Fruit fly (Drosophila melanogaster) whole organism, embryonic: ENCODE data around the gene H.

Source experiments
- CG10147 ChIP-seq: fragments of 200-800 bp; sonication (Bioruptor generic); optimal IDR thresholded peaks from 2 replicates; lab custom pipeline; 2019; ENCODE audit warnings: missing biosample characterization, mild to moderate bottlenecking, missing genetic modification characterization, moderate library complexity
- CG10321 ChIP-seq: fragments of 200-800 bp; sonication (Bioruptor generic); IDR thresholded peaks from 2 replicates; pipeline ENCODE4 v1.3.6; 2022; ENCODE audit warnings: missing biosample characterization, missing genetic modification characterization
- CG10366 ChIP-seq: fragments of 200-800 bp; sonication (Bioruptor generic); IDR thresholded peaks from 2 replicates; pipeline ENCODE4 v1.3.6; 2022; ENCODE audit warnings: missing biosample characterization, missing genetic modification characterization
- CG10431 ChIP-seq: fragments of 200-800 bp; sonication (Bioruptor generic); optimal IDR thresholded peaks from 3 replicates; lab custom pipeline; 2018; ENCODE audit warnings: missing biosample characterization, mild to moderate bottlenecking, missing genetic modification characterization
- CG10543 ChIP-seq: fragments of 200-800 bp; sonication (Bioruptor generic); optimal IDR thresholded peaks from 3 replicates; lab custom pipeline; 2017; ENCODE audit warnings: missing biosample characterization, mild to moderate bottlenecking, missing genetic modification characterization, moderate library complexity
- CG11695 ChIP-seq: fragments of 200-800 bp; sonication (Bioruptor generic); IDR thresholded peaks from 3 replicates; pipeline ENCODE4 v1.3.6; 2022; ENCODE audit warnings: missing biosample characterization, missing genetic modification characterization
- CG13123 ChIP-seq: fragments of 200-800 bp; sonication (Bioruptor generic); optimal IDR thresholded peaks from 2 replicates; lab custom pipeline; 2016; ENCODE audit warnings: missing biosample characterization, missing genetic modification characterization
- CG15514 ChIP-seq: fragments of 200-800 bp; sonication (Bioruptor generic); optimal IDR thresholded peaks from 3 replicates; lab custom pipeline; 2017; ENCODE audit warnings: missing biosample characterization, missing genetic modification characterization, mild to moderate bottlenecking, moderate library complexity, missing genetic modification reagents
- CG30020 ChIP-seq: fragments of 200-800 bp; optimal IDR thresholded peaks from 2 replicates; lab custom pipeline; 2019; ENCODE audit warnings: missing biosample characterization, mild to moderate bottlenecking, missing genetic modification characterization, moderate library complexity
- CG33557 ChIP-seq: fragments of 200-800 bp; sonication (Bioruptor generic); optimal IDR thresholded peaks from 2 replicates; lab custom pipeline; 2019; ENCODE audit warnings: missing biosample characterization, mild to moderate bottlenecking, missing genetic modification characterization, moderate library complexity
- CG3847 ChIP-seq: fragments of 200-800 bp; sonication (Bioruptor generic); IDR thresholded peaks from 2 replicates; pipeline ENCODE4 v1.3.6; 2022; ENCODE audit warnings: missing biosample characterization, missing genetic modification characterization
- CG4328 ChIP-seq: fragments of 200-800 bp; sonication (Bioruptor generic); optimal IDR thresholded peaks from 3 replicates; lab custom pipeline; 2017; ENCODE audit warnings: missing biosample characterization, missing genetic modification reagents, missing genetic modification characterization
- CG6175 ChIP-seq: fragments of 200-800 bp; sonication (Bioruptor generic); IDR thresholded peaks from 3 replicates; pipeline ENCODE4 v1.3.6; 2022; ENCODE audit warnings: missing biosample characterization, missing genetic modification characterization
- CG7271 ChIP-seq: fragments of 200-800 bp; sonication (Bioruptor generic); optimal IDR thresholded peaks from 2 replicates; lab custom pipeline; 2018; ENCODE audit warnings: missing biosample characterization, mild to moderate bottlenecking, missing genetic modification characterization, moderate library complexity
- CG7357 ChIP-seq: fragments of 200-800 bp; sonication (Bioruptor generic); IDR thresholded peaks from 3 replicates; pipeline ENCODE4 v1.3.6; 2022; ENCODE audit warnings: missing biosample characterization, missing genetic modification characterization
- CG7928 ChIP-seq: fragments of 200-800 bp; sonication (Bioruptor generic); optimal IDR thresholded peaks from 2 replicates; lab custom pipeline; 2017; ENCODE audit warnings: missing biosample characterization, mild to moderate bottlenecking, missing genetic modification characterization
- CG7987 ChIP-seq: fragments of 200-800 bp; sonication (Bioruptor generic); optimal IDR thresholded peaks from 2 replicates; lab custom pipeline; 2018; ENCODE audit warnings: missing biosample characterization, mild to moderate bottlenecking, missing genetic modification characterization, moderate library complexity
- CG8089 ChIP-seq: fragments of 200-800 bp; sonication (Bioruptor generic); optimal IDR thresholded peaks from 3 replicates; lab custom pipeline; 2016; ENCODE audit warnings: missing biosample characterization, missing genetic modification characterization
- CG9932 ChIP-seq: fragments of 200-800 bp; sonication (Bioruptor generic); IDR thresholded peaks from 2 replicates; pipeline ENCODE4 v1.3.6; 2022; ENCODE audit warnings: missing biosample characterization, missing genetic modification characterization
- Camta ChIP-seq: fragments of 200-800 bp; sonication (Bioruptor generic); optimal IDR thresholded peaks from 2 replicates; lab custom pipeline; 2016; ENCODE audit warnings: missing biosample characterization, missing genetic modification characterization
- CoRest ChIP-seq: fragments of 200-800 bp; sonication (Bioruptor generic); optimal IDR thresholded peaks from 3 replicates; lab custom pipeline; 2018; ENCODE audit warnings: missing biosample characterization, mild to moderate bottlenecking, missing genetic modification characterization, moderate library complexity
- Deaf1 ChIP-seq: fragments of 200-800 bp; optimal IDR thresholded peaks from 3 replicates; lab custom pipeline; 2019; ENCODE audit warnings: missing biosample characterization, mild to moderate bottlenecking, missing genetic modification characterization, moderate library complexity
- E2f1 ChIP-seq: fragments of 200-800 bp; sonication (Bioruptor generic); IDR thresholded peaks from 2 replicates; pipeline ENCODE4 v1.3.6; 2022; ENCODE audit warnings: missing biosample characterization, missing genetic modification characterization
- Hsf ChIP-seq: fragments of 200-800 bp; sonication (Bioruptor generic); optimal IDR thresholded peaks from 3 replicates; lab custom pipeline; 2016; ENCODE audit warnings: missing biosample characterization, missing genetic modification characterization
- Lim3 ChIP-seq: fragments of 200-800 bp; sonication (Bioruptor generic); IDR thresholded peaks from 2 replicates; pipeline ENCODE4 v1.3.6; 2022; ENCODE audit warnings: missing biosample characterization, missing genetic modification characterization
- MBD-R2 ChIP-seq: fragments of 200-800 bp; sonication (Bioruptor generic); IDR thresholded peaks from 2 replicates; pipeline ENCODE4 v1.3.6; 2022; ENCODE audit warnings: missing biosample characterization, missing genetic modification characterization
- MESR4 ChIP-seq: fragments of 200-800 bp; sonication (Bioruptor generic); optimal IDR thresholded peaks from 2 replicates; lab custom pipeline; 2018; ENCODE audit warnings: missing biosample characterization, mild to moderate bottlenecking, missing genetic modification characterization, moderate library complexity
- Med ChIP-seq: fragments of 200-800 bp; sonication (Bioruptor generic); peaks from one replicate; lab custom pipeline; 2016; ENCODE audit warnings: missing biosample characterization, missing genetic modification characterization, mild to moderate bottlenecking, inconsistent platforms, moderate library complexity
- Sry-β ChIP-seq: fragments of 200-800 bp; sonication (Bioruptor generic); optimal IDR thresholded peaks from 2 replicates; lab custom pipeline; 2018; ENCODE audit warnings: missing biosample characterization, mild to moderate bottlenecking, missing genetic modification characterization, moderate library complexity
- Xrp1 ChIP-seq: fragments of 200-800 bp; sonication (Bioruptor generic); IDR thresholded peaks from 2 replicates; pipeline ENCODE4 v1.3.6; 2022; ENCODE audit warnings: missing biosample characterization, missing genetic modification characterization
- ara ChIP-seq: fragments of 200-800 bp; sonication (Bioruptor generic); IDR thresholded peaks from 2 replicates; pipeline ENCODE4 v1.3.6; 2022; ENCODE audit warnings: missing biosample characterization, missing genetic modification characterization
- bbx ChIP-seq: fragments of 200-800 bp; sonication (Bioruptor generic); IDR thresholded peaks from 2 replicates; pipeline ENCODE4 v1.3.6; 2022; ENCODE audit warnings: missing biosample characterization, missing genetic modification characterization; ENCODE audit not compliant: partially characterized antibody
- bigmax ChIP-seq: fragments of 200-800 bp; sonication (Bioruptor generic); optimal IDR thresholded peaks from 2 replicates; lab custom pipeline; 2018; ENCODE audit warnings: missing biosample characterization, mild to moderate bottlenecking, missing genetic modification characterization
- dati ChIP-seq: fragments of 200-800 bp; sonication (Bioruptor generic); IDR thresholded peaks from 2 replicates; pipeline ENCODE4 v1.3.6; 2022; ENCODE audit warnings: missing biosample characterization, missing genetic modification characterization
- exex ChIP-seq: fragments of 200-800 bp; sonication (Bioruptor generic); optimal IDR thresholded peaks from 4 replicates; lab custom pipeline; 2018; ENCODE audit warnings: missing biosample characterization, mild to moderate bottlenecking, missing genetic modification characterization, moderate library complexity
- fd96Cb ChIP-seq: fragments of 200-800 bp; sonication (Bioruptor generic); optimal IDR thresholded peaks from 2 replicates; lab custom pipeline; 2018; ENCODE audit warnings: missing biosample characterization, mild to moderate bottlenecking, missing genetic modification characterization, moderate library complexity
- gro ChIP-seq: fragments of 200-800 bp; sonication (Bioruptor generic); optimal IDR thresholded peaks from 2 replicates; lab custom pipeline; 2016; ENCODE audit warnings: missing biosample characterization, missing genetic modification characterization
- her ChIP-seq: fragments of 200-800 bp; sonication (Bioruptor generic); optimal IDR thresholded peaks from 2 replicates; lab custom pipeline; 2016; ENCODE audit warnings: missing biosample characterization, missing genetic modification characterization
- insv ChIP-seq, 2 experiments: fragments of 200-800 bp; sonication (Bioruptor generic); optimal IDR thresholded peaks; 3 replicates each; lab custom pipeline; 2016 to 2018; ENCODE audit warnings: missing biosample characterization in 2 of 2, missing genetic modification characterization in 2 of 2
- kay ChIP-seq: fragments of 200-800 bp; sonication (Bioruptor generic); optimal IDR thresholded peaks from 2 replicates; lab custom pipeline; 2016; ENCODE audit warnings: missing biosample characterization, missing genetic modification characterization
- lola ChIP-seq, 3 experiments: fragments of >200 bp in 2 of 3; fragments of 200-800 bp in 1 of 3; sonication (Bioruptor generic) in 1 of 3; optimal IDR thresholded peaks; 2 replicates each; lab custom pipeline; 2017 to 2019; ENCODE audit warnings: missing biosample characterization in 3 of 3, missing genetic modification characterization in 3 of 3, mild to moderate bottlenecking in 1 of 3, moderate library complexity in 1 of 3
- oc ChIP-seq: fragments of 200-800 bp; sonication (Bioruptor generic); optimal IDR thresholded peaks from 2 replicates; lab custom pipeline; 2018; ENCODE audit warnings: missing biosample characterization, mild to moderate bottlenecking, missing genetic modification characterization, moderate library complexity
- otp ChIP-seq: fragments of 200-800 bp; sonication (Bioruptor generic); IDR thresholded peaks from 3 replicates; pipeline ENCODE4, ENCODE4 v1.3.6; 2022; ENCODE audit warnings: missing biosample characterization, missing genetic modification characterization
- phol ChIP-seq: fragments of 200-800 bp; sonication (Bioruptor generic); optimal IDR thresholded peaks from 3 replicates; lab custom pipeline; 2018; ENCODE audit warnings: missing biosample characterization, mild to moderate bottlenecking, missing genetic modification characterization, moderate library complexity
- prd ChIP-seq, 3 experiments: fragments of >200 bp in 2 of 3; fragments of 200-800 bp in 1 of 3; sonication (Bioruptor generic) in 1 of 3; optimal IDR thresholded peaks in 2 of 3; IDR thresholded peaks in 1 of 3; 2 replicates in 2 of 3; 3 replicates in 1 of 3; pipeline versions ENCODE4 v1.3.6 to Lab custom; 2017 to 2022; ENCODE audit warnings: missing biosample characterization in 1 of 3, missing genetic modification characterization in 1 of 3
- pum ChIP-seq: fragments of 200-800 bp; sonication (Bioruptor generic); optimal IDR thresholded peaks from 2 replicates; lab custom pipeline; 2016; ENCODE audit warnings: missing biosample characterization, missing genetic modification characterization
- sens-2 ChIP-seq: fragments of 200-800 bp; sonication (Bioruptor generic); IDR thresholded peaks from 2 replicates; pipeline ENCODE4 v1.3.6; 2022; ENCODE audit warnings: missing biosample characterization, missing genetic modification characterization
- stc ChIP-seq: fragments of 200-800 bp; sonication (Bioruptor generic); IDR thresholded peaks from 2 replicates; pipeline ENCODE4 v1.3.6; 2022; ENCODE audit warnings: missing biosample characterization, missing genetic modification characterization
- tgo ChIP-seq: fragments of 200-800 bp; sonication (Bioruptor generic); IDR thresholded peaks from 3 replicates; pipeline ENCODE4 v1.3.6; 2022; ENCODE audit warnings: missing biosample characterization, missing genetic modification characterization
- trem ChIP-seq: fragments of 200-800 bp; optimal IDR thresholded peaks from 3 replicates; lab custom pipeline; 2019; ENCODE audit warnings: missing biosample characterization, mild to moderate bottlenecking, missing genetic modification characterization, moderate library complexity

Gene H

DNA sequence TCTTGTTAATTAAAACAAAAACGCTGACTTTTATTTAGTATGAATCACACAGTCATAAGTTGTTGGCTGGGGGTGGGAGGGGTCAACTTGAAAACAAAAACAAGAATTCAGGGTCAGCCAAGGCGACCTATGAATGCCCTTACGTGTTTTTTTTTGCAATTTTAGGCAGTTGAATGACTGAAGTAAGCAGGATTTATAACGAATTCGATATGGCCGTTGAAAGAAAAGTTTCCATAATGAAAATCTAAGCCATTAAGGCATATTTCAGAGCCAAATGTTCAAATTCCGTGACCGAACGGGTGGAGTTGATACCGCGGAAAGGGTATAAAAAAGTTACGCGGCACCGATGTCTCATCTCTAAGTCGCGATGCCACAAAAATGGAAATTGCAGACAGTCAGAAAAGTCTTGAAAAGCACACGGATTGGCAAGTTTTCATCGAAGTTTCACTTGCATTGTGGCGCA, 12.3 kb downstream of the H start (continued):
- TF ChIP-seq CG11695 (GFP tag; lab: Robert Waterston, UW) (peak; percentile 69; the same call in 1 of the 3 replicates), CG3847 (GFP tag; lab: Robert Waterston, UW) (peak; percentile 57), Sry-β (GFP tag; lab: Kevin White, UChicago) (no peak), her (GFP tag; lab: Kevin White, UChicago) (peak; percentile 74), CG7357 (GFP tag; lab: Robert Waterston, UW) (peak; percentile 47; the same call in 1 of the 3 replicates), Med (GFP tag; lab: Kevin White, UChicago) (peak; percentile 95), CG15514 (GFP tag; lab: Kevin White, UChicago) (no peak), CG4328 (GFP tag; lab: Kevin White, UChicago) (no peak), exex (tag; lab: Kevin White, UChicago) (no peak), oc (no peak), CG9932 (GFP tag; lab: Robert Waterston, UW) (peak; percentile 75), CG10543 (GFP tag; lab: Kevin White, UChicago) (peak; percentile 63), Lim3 (GFP tag; lab: Robert Waterston, UW) (no peak), insv (GFP tag; optimal IDR thresholded peaks at IDR 0.05; lab: Kevin White, UChicago) (no peak), CG6175 (GFP tag; lab: Robert Waterston, UW) (no peak), sens-2 (GFP tag; lab: Robert Waterston, UW) (no peak), gro (GFP tag; lab: Kevin White, UChicago) (peak; percentile 55), dati (GFP tag; lab: Robert Waterston, UW) (0 out of 2 replicates have a peak, but pooled peaks have one; percentile 41), CG33557 (GFP tag; lab: Kevin White, UChicago) (peak; percentile 54), CG7987 (GFP tag; lab: Kevin White, UChicago) (no peak), CG10431 (no peak), fd96Cb (peak; percentile 59), trem (no peak), otp (GFP tag; lab: Robert Waterston, UW) (0 out of 3 replicates have a peak, but pooled peaks have one; percentile 36), tgo (peak; percentile 66), Xrp1 (GFP tag; lab: Robert Waterston, UW) (peak; percentile 73), stc (GFP tag; lab: Robert Waterston, UW) (peak; percentile 54), CG10147 (no peak), CG13123 (peak; percentile 56), E2f1 (GFP tag; lab: Robert Waterston, UW) (peak; percentile 58; the same call in 1 of the 2 replicates), ara (GFP tag; lab: Robert Waterston, UW) (peak; percentile 52), Camta (GFP tag; lab: Kevin White, UChicago) (peak; percentile 41), MESR4 (GFP tag; lab: Kevin White, UChicago) (no peak), CoRest (tag; lab: Kevin White, UChicago) (no peak), Deaf1 (tag; lab: Kevin White, UChicago) (no peak), bigmax (GFP tag; lab: Kevin White, UChicago) (no peak), lola (GFP tag; optimal IDR thresholded peaks at IDR 0.05; lab: Kevin White, UChicago) (no peak), MBD-R2 (GFP tag; lab: Robert Waterston, UW) (peak; percentile 55; the same call in 1 of the 2 replicates), prd (optimal IDR thresholded peaks at IDR 0.05; lab: Kevin White, UChicago) (no peak), prd (GFP tag; IDR thresholded peaks at IDR 0.05; lab: Robert Waterston, UW) (peak; percentile 78), CG30020 (tag; lab: Kevin White, UChicago) (no peak), kay (peak; percentile 99), pum (GFP tag; lab: Kevin White, UChicago) (peak; percentile 59), CG7271 (no peak), CG10366 (GFP tag; lab: Robert Waterston, UW) (peak; percentile 68; the same call in 1 of the 2 replicates), CG7928 (no peak), CG8089 (GFP tag; lab: Kevin White, UChicago) (peak; percentile 55), bbx (GFP tag; lab: Robert Waterston, UW) (no peak), CG10321 (GFP tag; lab: Robert Waterston, UW) (no peak), Hsf (GFP tag; lab: Kevin White, UChicago) (peak; percentile 68), phol (tag; lab: Kevin White, UChicago) (no peak)
